Fruit fly (Drosophila melanogaster) whole organism: Measurements from ENCODE around the gene zf30C.

Experiments used
- Dll ChIP-seq: fragments of >200 bp; optimal IDR thresholded peaks from 2 replicates; lab custom pipeline; 2017
- EcR ChIP-seq, 2 experiments: fragments of >200 bp; optimal IDR thresholded peaks; 2 replicates each; lab custom pipeline; 2017; ENCODE audit warnings: missing biosample characterization in 2 of 2, missing genetic modification characterization in 2 of 2, missing genetic modification reagents in 2 of 2
- psq ChIP-seq: fragments of >200 bp; optimal IDR thresholded peaks from 2 replicates; lab custom pipeline; 2017

- no peak for TF ChIP-seq Dll (lab: Kevin White, UChicago)
- TF ChIP-seq EcR (GFP tag; optimal IDR thresholded peaks at IDR 0.05; lab: Kevin White, UChicago) = no peak
- no peak for TF ChIP-seq psq
These were observed 29.4 kb upstream of the zf30C start for dm6 chr2L:9728791-9729190.
